Worm (Caenorhabditis elegans): ENCODE data around the gene ZK546.2.

DNA sequence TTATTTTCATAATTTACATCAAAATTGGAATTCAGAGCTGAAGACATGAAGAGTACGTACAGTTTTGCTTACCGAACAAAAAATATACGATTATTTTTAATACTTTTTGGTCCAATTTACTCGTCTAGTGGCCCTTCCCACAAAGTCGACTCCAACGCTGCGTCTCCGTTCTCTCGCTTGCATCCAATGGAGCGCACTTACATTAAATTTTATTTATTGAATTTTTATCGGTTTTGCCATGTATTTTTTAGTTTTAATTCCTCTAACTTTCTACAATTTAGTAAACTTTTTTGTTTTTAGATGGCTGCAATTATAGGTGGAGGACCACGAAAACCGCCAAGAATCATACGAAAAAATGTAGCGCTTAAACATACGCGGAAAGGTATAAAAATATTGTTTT lies 10.3 kb upstream of the ZK546.2 start, which contains the start of gene ZK546.5:
- TF ChIP-seq ztf-23 (GFP tag; IDR thresholded peaks at IDR 0.05) (no peak), med-1 (GFP tag; optimal IDR thresholded peaks at IDR 0.05; ENCODE audit: insufficient read depth) (no peak), flt-1 (GFP tag; IDR thresholded peaks at IDR 0.05) (no peak), cog-1 (tag; optimal IDR thresholded peaks at IDR 0.05) (no peak), tab-1 (GFP tag; IDR thresholded peaks at IDR 0.05) (no peak), ztf-29 (GFP tag; IDR thresholded peaks at IDR 0.05) (no peak), ref-1 (GFP tag; conservative IDR thresholded peaks at IDR 0.05) (no peak), klf-2 (GFP tag; conservative IDR thresholded peaks at IDR 0.05) (no peak), T22C8.4 (GFP tag; IDR thresholded peaks at IDR 0.05) (no peak)

Measured in whole organism, midembryonic.